Worm (Caenorhabditis elegans) whole organism, mixed stage, embryonic: ENCODE measurements around the gene idpb-4.

ENCODE experiments used
- M03D4.4 ChIP-seq: sonication (generic microtip); optimal IDR thresholded peaks from 2 replicates; lab custom pipeline; 2017; ENCODE audit warnings: mild to moderate bottlenecking, missing genetic modification characterization, missing compliant biosample characterization
- blmp-1 ChIP-seq: fragments of 150-350 bp; optimal IDR thresholded peaks from 2 replicates; lab custom pipeline; 2014; ENCODE audit warnings: missing biosample characterization, missing genetic modification characterization
- ceh-39 ChIP-seq: fragments of 150-350 bp; optimal IDR thresholded peaks from 2 replicates; lab custom pipeline; 2014; ENCODE audit warnings: missing biosample characterization, missing genetic modification characterization
- ceh-43 ChIP-seq: fragments of 200-800 bp; sonication (Bioruptor generic); optimal IDR thresholded peaks from 2 replicates; lab custom pipeline; 2018; ENCODE audit warnings: mild to moderate bottlenecking, missing genetic modification characterization, moderate library complexity, missing compliant biosample characterization
- ceh-83 ChIP-seq: fragments of 200-800 bp; sonication (Bioruptor generic); optimal IDR thresholded peaks from 2 replicates; lab custom pipeline; 2018; ENCODE audit warnings: mild to moderate bottlenecking, missing genetic modification characterization, missing compliant biosample characterization
- ces-1 ChIP-seq: fragments of 150-350 bp; optimal IDR thresholded peaks from 2 replicates; lab custom pipeline; 2014; ENCODE audit warnings: missing biosample characterization, missing genetic modification reagents, missing genetic modification characterization
- cnd-1 ChIP-seq: fragments of 200-800 bp; sonication (Bioruptor generic); optimal IDR thresholded peaks from 2 replicates; lab custom pipeline; 2018; ENCODE audit warnings: mild to moderate bottlenecking, missing genetic modification characterization, missing compliant biosample characterization
- drap-1 ChIP-seq: fragments of 200-800 bp; sonication (Bioruptor generic); optimal IDR thresholded peaks from 3 replicates; lab custom pipeline; 2018; ENCODE audit warnings: mild to moderate bottlenecking, missing genetic modification characterization, missing compliant biosample characterization
- elt-1 ChIP-seq: sonication (generic microtip); optimal IDR thresholded peaks from 2 replicates; lab custom pipeline; 2017; ENCODE audit warnings: missing genetic modification characterization, mild to moderate bottlenecking, missing compliant biosample characterization, antibody characterized with exemption, moderate library complexity, borderline replicate concordance; ENCODE audit not compliant: insufficient read depth
- flh-1 ChIP-seq: fragments of 200-800 bp; sonication (Bioruptor generic); optimal IDR thresholded peaks from 2 replicates; lab custom pipeline; 2018; ENCODE audit warnings: mild to moderate bottlenecking, missing genetic modification characterization, moderate library complexity, missing compliant biosample characterization
- ham-2 ChIP-seq: fragments of 200-800 bp; sonication (Bioruptor generic); optimal IDR thresholded peaks from 2 replicates; lab custom pipeline; 2018; ENCODE audit warnings: mild to moderate bottlenecking, missing genetic modification characterization, missing compliant biosample characterization
- hlh-1 ChIP-seq: fragments of 150-350 bp; optimal IDR thresholded peaks from 2 replicates; lab custom pipeline; 2014; ENCODE audit warnings: missing biosample characterization, missing genetic modification reagents, missing genetic modification characterization
- lin-13 ChIP-seq: fragments of 150-350 bp; optimal IDR thresholded peaks from 2 replicates; lab custom pipeline; 2014; ENCODE audit warnings: missing biosample characterization, missing genetic modification characterization
- lin-32 ChIP-seq: fragments of 200-800 bp; sonication (Bioruptor generic); optimal IDR thresholded peaks from 2 replicates; lab custom pipeline; 2018; ENCODE audit warnings: mild to moderate bottlenecking, missing genetic modification characterization, missing compliant biosample characterization
- lsy-2 ChIP-seq: fragments of 150-350 bp; optimal IDR thresholded peaks from 2 replicates; lab custom pipeline; 2014; ENCODE audit warnings: missing biosample characterization, missing genetic modification characterization
- mab-5 ChIP-seq: fragments of 150-350 bp; optimal IDR thresholded peaks from 2 replicates; lab custom pipeline; 2014; ENCODE audit warnings: missing biosample characterization, missing genetic modification characterization
- mep-1 ChIP-seq: fragments of 150-350 bp; optimal IDR thresholded peaks from 2 replicates; lab custom pipeline; 2017; ENCODE audit warnings: missing biosample characterization, missing genetic modification reagents, missing genetic modification characterization, inconsistent platforms
- mls-2 ChIP-seq: sonication (generic microtip); optimal IDR thresholded peaks from 2 replicates; lab custom pipeline; 2016; ENCODE audit warnings: mild to moderate bottlenecking, missing genetic modification characterization, moderate library complexity, missing compliant biosample characterization
- nhr-12 ChIP-seq: fragments of 150-350 bp; optimal IDR thresholded peaks from 2 replicates; lab custom pipeline; 2014; ENCODE audit warnings: missing biosample characterization, missing genetic modification characterization
- nhr-2 ChIP-seq: fragments of 150-350 bp; optimal IDR thresholded peaks from 2 replicates; lab custom pipeline; 2014; ENCODE audit warnings: missing biosample characterization, missing genetic modification characterization
- nhr-28 ChIP-seq: fragments of 150-350 bp; optimal IDR thresholded peaks from 2 replicates; lab custom pipeline; 2014; ENCODE audit warnings: missing biosample characterization, missing genetic modification characterization
- nhr-76 ChIP-seq: sonication (generic microtip); optimal IDR thresholded peaks from 2 replicates; lab custom pipeline; 2017; ENCODE audit warnings: missing biosample characterization, missing genetic modification characterization
- pha-4 ChIP-seq: fragments of 150-350 bp; optimal IDR thresholded peaks from 2 replicates; lab custom pipeline; 2018; ENCODE audit warnings: missing biosample characterization, missing genetic modification reagents, missing genetic modification characterization
- snpc-4 ChIP-seq: fragments of 150-350 bp; optimal IDR thresholded peaks from 2 replicates; lab custom pipeline; 2014; ENCODE audit warnings: missing biosample characterization, missing genetic modification characterization
- sptf-1 ChIP-seq: sonication (generic microtip); optimal IDR thresholded peaks from 2 replicates; lab custom pipeline; 2017; ENCODE audit warnings: mild to moderate bottlenecking, missing genetic modification characterization, moderate library complexity, missing compliant biosample characterization
- unc-120 ChIP-seq: sonication (generic microtip); optimal IDR thresholded peaks from 2 replicates; lab custom pipeline; 2017; ENCODE audit warnings: missing genetic modification characterization, missing compliant biosample characterization; ENCODE audit not compliant: poor library complexity, severe bottlenecking
- unc-39 ChIP-seq: fragments of 150-350 bp; optimal IDR thresholded peaks from 2 replicates; lab custom pipeline; 2014; ENCODE audit warnings: missing biosample characterization, missing genetic modification characterization
- unc-62 ChIP-seq: fragments of 150-350 bp; optimal IDR thresholded peaks from 2 replicates; lab custom pipeline; 2014; ENCODE audit warnings: missing biosample characterization, missing genetic modification reagents, missing genetic modification characterization
- ztf-11 ChIP-seq: fragments of 150-350 bp; optimal IDR thresholded peaks from 2 replicates; lab custom pipeline; 2014; ENCODE audit warnings: missing biosample characterization, missing genetic modification characterization

The idpb-4 gene

DNA sequence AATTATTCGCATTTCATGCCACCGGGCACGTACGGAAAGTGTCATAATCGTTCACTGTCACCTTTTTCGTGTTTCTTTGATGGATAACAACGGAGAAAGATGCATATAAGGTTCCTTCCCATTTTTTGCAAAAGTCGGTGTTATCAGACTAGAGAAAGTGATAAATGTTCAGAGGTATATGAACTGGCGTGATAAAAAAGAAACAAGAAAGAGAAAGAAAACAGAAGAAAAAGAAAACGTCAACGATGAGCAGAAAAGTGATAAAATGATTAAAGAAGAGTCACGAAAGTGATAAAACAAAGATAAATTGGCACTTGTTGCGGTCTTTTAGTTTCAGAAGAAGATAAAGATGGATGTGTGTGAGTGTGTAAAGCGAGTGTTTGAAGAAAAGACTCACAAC, 7.1 kb downstream of the idpb-4 start:
- no peak for TF ChIP-seq nhr-2
- no peak for TF ChIP-seq drap-1
- no peak for TF ChIP-seq nhr-12 (tag; lab: Kevin White, UChicago)
- no peak for TF ChIP-seq sptf-1
- TF ChIP-seq pha-4 (tag; lab: Kevin White, UChicago), result no peak
- no peak for TF ChIP-seq nhr-28 (tag; lab: Kevin White, UChicago)
- no peak for TF ChIP-seq snpc-4 (tag; lab: Kevin White, UChicago)
- TF ChIP-seq M03D4.4 (tag; lab: Kevin White, UChicago), result no peak
- no peak for TF ChIP-seq ztf-11 (tag; lab: Kevin White, UChicago)
- TF ChIP-seq ham-2 (GFP tag; lab: Kevin White, UChicago), result no peak
- no peak for TF ChIP-seq lin-32 (GFP tag; lab: Kevin White, UChicago)
- no peak for TF ChIP-seq unc-39 (tag; lab: Kevin White, UChicago)

DNA sequence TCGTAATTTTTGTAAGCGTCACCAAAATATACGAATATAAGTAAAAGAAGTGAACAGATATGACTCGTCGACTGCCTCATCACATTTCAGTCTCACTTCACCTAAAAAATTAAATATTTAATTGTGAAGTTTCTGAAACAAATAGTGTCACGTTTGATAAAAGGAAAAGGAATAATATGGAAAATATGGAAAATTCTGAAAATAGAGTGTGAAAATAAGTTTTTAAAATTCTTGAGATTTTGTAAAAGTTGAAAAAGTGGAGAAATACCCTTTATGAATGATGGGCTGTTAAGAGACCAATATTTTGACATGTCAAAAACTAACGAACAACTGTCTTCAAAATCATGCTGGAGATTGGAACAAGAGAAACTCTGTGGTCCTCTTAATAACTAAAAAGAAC, 10.7 kb downstream of the idpb-4 start, which contains the start of gene T01B7.9:
T01B7.9 (minus strand) TSS at position 101 of the 400 bp plus-strand sequence.
- TF ChIP-seq mep-1 (tag; lab: Kevin White, UChicago), result no peak
- TF ChIP-seq, all 35 proteins: peak for 0

DNA sequence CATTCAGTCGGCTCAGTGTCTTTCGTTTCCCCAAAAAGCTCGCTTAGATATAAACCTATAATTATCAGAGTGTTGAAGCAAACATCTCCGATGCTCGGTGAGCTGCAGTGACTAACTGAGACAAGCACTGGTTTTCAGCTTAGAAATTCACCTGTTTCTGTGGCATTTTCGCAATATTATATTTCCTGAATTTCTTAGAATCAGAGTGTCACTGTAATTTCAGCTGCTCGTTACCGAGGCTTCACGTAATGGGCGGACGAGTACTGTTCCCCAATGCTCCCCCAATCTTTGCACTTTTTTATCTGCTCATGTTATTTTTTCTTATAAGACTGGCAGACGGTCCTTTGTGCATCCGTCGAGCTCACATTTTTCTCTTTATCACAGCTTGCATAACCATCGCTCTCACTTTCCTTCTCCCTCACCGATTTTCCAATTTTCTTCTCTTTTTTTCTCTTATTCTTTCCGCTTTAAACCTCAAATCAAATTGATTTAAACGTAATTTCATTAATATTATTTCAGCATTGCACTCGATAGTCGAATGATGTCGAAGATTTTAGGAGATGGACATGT, 15.3 kb downstream of the idpb-4 start, which contains the start of gene trcs-2:
trcs-2 (plus strand) TSS at position 520 of the 570 bp plus-strand sequence.
- TF ChIP-seq ceh-39 (tag; lab: Kevin White, UChicago) (no peak), blmp-1 (tag; lab: Kevin White, UChicago) (no peak), elt-1 (tag; lab: Kevin White, UChicago) (no peak)

DNA sequence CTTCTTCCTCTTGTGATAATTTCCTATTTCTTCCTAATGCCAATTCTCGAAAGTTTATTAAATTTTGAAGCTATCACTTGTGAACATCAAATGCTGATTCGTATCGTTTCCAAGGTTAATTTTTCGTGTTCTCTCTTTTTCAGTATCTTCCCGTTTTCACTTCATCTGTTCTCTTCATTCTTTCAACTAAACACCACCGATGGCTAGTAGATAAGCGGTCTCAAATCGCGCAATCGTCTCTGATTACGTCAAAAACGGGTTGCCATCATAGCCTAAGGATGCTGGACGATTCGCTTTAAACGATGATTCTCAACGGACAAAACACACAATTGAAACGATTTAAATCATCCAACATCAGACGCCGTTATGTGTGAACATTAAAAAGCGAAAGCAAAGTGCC, 19.8 kb downstream of the idpb-4 start:
- TF ChIP-seq pha-4 (tag; lab: Kevin White, UChicago) (no peak), flh-1 (GFP tag; lab: Kevin White, UChicago) (no peak), unc-120 (tag; lab: Kevin White, UChicago) (no peak), elt-1 (tag; lab: Kevin White, UChicago) (peak; percentile 64), mep-1 (tag; lab: Kevin White, UChicago) (no peak), lin-32 (GFP tag; lab: Kevin White, UChicago) (no peak)
- TF ChIP-seq, all 35 proteins: peak for 1

DNA sequence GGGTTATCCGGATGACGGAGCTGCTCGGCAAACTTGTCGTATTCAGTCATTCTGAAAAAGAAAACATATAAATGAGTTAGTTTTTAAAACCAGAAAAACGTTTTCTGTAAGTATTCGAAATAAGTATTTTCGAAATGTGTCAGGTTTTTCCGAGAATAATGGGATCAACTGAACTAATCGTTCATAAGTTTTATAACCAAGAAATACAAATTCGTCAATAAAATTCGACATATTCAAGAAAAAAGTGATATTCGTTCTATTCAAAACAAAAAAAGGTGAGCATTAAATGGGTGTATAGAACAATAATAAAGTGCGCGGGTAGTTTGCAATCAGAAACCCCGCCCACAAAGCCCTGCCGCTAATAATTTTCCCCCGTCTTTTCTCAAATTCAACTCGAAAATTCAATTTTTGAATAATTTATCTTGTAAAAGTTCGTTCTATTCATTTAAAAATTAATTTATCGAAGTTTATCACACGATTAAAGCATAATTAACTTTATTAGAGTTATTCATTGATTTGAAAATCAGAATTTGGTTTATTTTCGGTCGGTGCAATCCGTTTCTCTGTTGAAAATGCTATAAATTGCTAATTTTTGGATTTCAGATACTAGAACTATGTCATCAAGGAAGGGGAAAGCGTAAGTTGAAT, 21.0 kb downstream of the idpb-4 start, which contains the start of the genes cyn-11 and T01B7.5:
cyn-11 (minus strand) TSS at position 51 of the 648 bp plus-strand sequence.
T01B7.5 (plus strand) TSS at position 598 of the 648 bp plus-strand sequence.
- TF ChIP-seq M03D4.4 (tag; lab: Kevin White, UChicago) (peak; percentile 43), nhr-2 (no peak), ztf-11 (tag; lab: Kevin White, UChicago) (no peak), mls-2 (tag; lab: Kevin White, UChicago) (no peak), nhr-76 (tag; lab: Kevin White, UChicago) (no peak), mab-5 (tag; lab: Kevin White, UChicago) (no peak), nhr-28 (tag; lab: Kevin White, UChicago) (no peak), mep-1 (tag; lab: Kevin White, UChicago) (peak; percentile 81), cnd-1 (tag; lab: Kevin White, UChicago) (peak; percentile 31), lin-13 (tag; lab: Kevin White, UChicago) (no peak), unc-62 (GFP tag; lab: Kevin White, UChicago) (no peak), ceh-43 (peak; percentile 48), nhr-12 (tag; lab: Kevin White, UChicago) (no peak), pha-4 (tag; lab: Kevin White, UChicago) (no peak), hlh-1 (tag; lab: Kevin White, UChicago) (peak; percentile 17), elt-1 (tag; lab: Kevin White, UChicago) (peak; percentile 47), unc-39 (tag; lab: Kevin White, UChicago) (no peak), lsy-2 (tag; lab: Kevin White, UChicago) (peak; percentile 49), ceh-83 (no peak), ces-1 (GFP tag; lab: Kevin White, UChicago) (peak; percentile 62), unc-120 (tag; lab: Kevin White, UChicago) (peak; percentile 34), ham-2 (GFP tag; lab: Kevin White, UChicago) (peak; percentile 34)
